Fruit fly (Drosophila melanogaster) whole organism, embryonic: ENCODE results near the gene Polr3A.

Experiments used
- BEAF-32 ChIP-seq: fragments of 200-800 bp; sonication (Bioruptor generic); optimal IDR thresholded peaks from 3 replicates; lab custom pipeline; 2017; ENCODE audit warnings: missing biosample characterization, missing genetic modification characterization, mild to moderate bottlenecking, moderate library complexity, missing genetic modification reagents
- Bgb ChIP-seq: fragments of 200-800 bp; sonication (Bioruptor generic); IDR thresholded peaks from 2 replicates; pipeline ENCODE4 v1.3.6; 2022; ENCODE audit warnings: missing biosample characterization, missing genetic modification characterization; ENCODE audit not compliant: partially characterized antibody
- CG11456 ChIP-seq: fragments of 200-800 bp; sonication (Bioruptor generic); IDR thresholded peaks from 3 replicates; pipeline ENCODE4 v1.3.6; 2022; ENCODE audit warnings: missing biosample characterization, missing genetic modification characterization
- CG13287 ChIP-seq: fragments of 200-800 bp; sonication (Bioruptor generic); IDR thresholded peaks from 2 replicates; pipeline ENCODE4 v1.3.6; 2022; ENCODE audit warnings: missing biosample characterization, missing genetic modification characterization; ENCODE audit not compliant: partially characterized antibody
- CG14860 ChIP-seq: fragments of 200-800 bp; sonication (Bioruptor generic); IDR thresholded peaks from 3 replicates; pipeline ENCODE4 v1.3.6; 2022; ENCODE audit warnings: missing biosample characterization, missing genetic modification characterization; ENCODE audit not compliant: partially characterized antibody
- CG16813 ChIP-seq: fragments of 200-800 bp; sonication (Bioruptor generic); IDR thresholded peaks from 3 replicates; pipeline ENCODE4 v1.3.6; 2022; ENCODE audit warnings: missing biosample characterization, missing genetic modification characterization; ENCODE audit not compliant: partially characterized antibody
- CG2116 ChIP-seq: fragments of 200-800 bp; sonication (Bioruptor generic); optimal IDR thresholded peaks from 3 replicates; lab custom pipeline; 2018; ENCODE audit warnings: missing biosample characterization, mild to moderate bottlenecking, missing genetic modification characterization
- CG2129 ChIP-seq: fragments of 200-800 bp; sonication (Bioruptor generic); IDR thresholded peaks from 2 replicates; pipeline ENCODE4 v1.3.6; 2022; ENCODE audit warnings: missing biosample characterization, missing genetic modification characterization; ENCODE audit not compliant: partially characterized antibody
- CG34224 ChIP-seq: fragments of 200-800 bp; sonication (Bioruptor generic); IDR thresholded peaks from 3 replicates; pipeline ENCODE4 v1.3.6; 2022; ENCODE audit warnings: missing biosample characterization, missing genetic modification characterization; ENCODE audit not compliant: partially characterized antibody
- CG42726 ChIP-seq: fragments of 200-800 bp; sonication (Bioruptor generic); IDR thresholded peaks from 2 replicates; pipeline ENCODE4 v1.3.6; 2022; ENCODE audit warnings: missing biosample characterization, missing genetic modification characterization; ENCODE audit not compliant: partially characterized antibody
- CG6791 ChIP-seq: fragments of 200-800 bp; sonication (Bioruptor generic); IDR thresholded peaks from 3 replicates; pipeline ENCODE4 v1.3.6; 2022; ENCODE audit warnings: missing biosample characterization, missing genetic modification characterization; ENCODE audit not compliant: partially characterized antibody
- CG8290 ChIP-seq, 3 experiments: fragments of 200-800 bp; sonication (Bioruptor generic); optimal IDR thresholded peaks; 2 replicates each; lab custom pipeline; 2016 to 2019; ENCODE audit warnings: missing biosample characterization in 3 of 3, missing genetic modification characterization in 3 of 3, mild to moderate bottlenecking in 2 of 3, moderate library complexity in 1 of 3
- CG9932 ChIP-seq: fragments of 200-800 bp; sonication (Bioruptor generic); IDR thresholded peaks from 2 replicates; pipeline ENCODE4 v1.3.6; 2022; ENCODE audit warnings: missing biosample characterization, missing genetic modification characterization
- HLH4C ChIP-seq: fragments of 200-800 bp; sonication (Bioruptor generic); IDR thresholded peaks from 3 replicates; pipeline ENCODE4 v1.3.6; 2022; ENCODE audit warnings: missing biosample characterization, missing genetic modification characterization; ENCODE audit not compliant: partially characterized antibody
- Hr78 ChIP-seq, 2 experiments: fragments of 200-800 bp in 1 of 2; fragments of >200 bp in 1 of 2; sonication (Bioruptor generic) in 1 of 2; optimal IDR thresholded peaks; 2 replicates each; lab custom pipeline; 2017 to 2019; ENCODE audit warnings: missing biosample characterization in 2 of 2, missing genetic modification characterization in 2 of 2, mild to moderate bottlenecking in 1 of 2, moderate library complexity in 1 of 2
- MBD-R2 ChIP-seq: fragments of 200-800 bp; sonication (Bioruptor generic); IDR thresholded peaks from 2 replicates; pipeline ENCODE4 v1.3.6; 2022; ENCODE audit warnings: missing biosample characterization, missing genetic modification characterization
- MESR4 ChIP-seq: fragments of 200-800 bp; sonication (Bioruptor generic); optimal IDR thresholded peaks from 2 replicates; lab custom pipeline; 2018; ENCODE audit warnings: missing biosample characterization, mild to moderate bottlenecking, missing genetic modification characterization, moderate library complexity
- Med ChIP-seq: fragments of 200-800 bp; sonication (Bioruptor generic); peaks from one replicate; lab custom pipeline; 2016; ENCODE audit warnings: missing biosample characterization, missing genetic modification characterization, mild to moderate bottlenecking, inconsistent platforms, moderate library complexity
- Neu2 ChIP-seq: fragments of 200-800 bp; sonication (Bioruptor generic); optimal IDR thresholded peaks from 3 replicates; lab custom pipeline; 2016; ENCODE audit warnings: missing biosample characterization, missing genetic modification characterization, borderline replicate concordance
- Opbp ChIP-seq: fragments of 200-800 bp; sonication (Bioruptor generic); IDR thresholded peaks from 3 replicates; pipeline ENCODE4 v1.3.6; 2022; ENCODE audit warnings: missing biosample characterization, missing genetic modification characterization; ENCODE audit not compliant: partially characterized antibody
- Ptx1 ChIP-seq: fragments of 200-800 bp; sonication (Bioruptor generic); IDR thresholded peaks from 2 replicates; pipeline ENCODE4 v1.3.6; 2022; ENCODE audit warnings: missing biosample characterization, missing genetic modification characterization
- Rfx ChIP-seq: fragments of 200-800 bp; sonication (Bioruptor generic); IDR thresholded peaks from 2 replicates; pipeline ENCODE4 v1.3.6; 2022; ENCODE audit warnings: missing biosample characterization, missing genetic modification characterization
- Sin3A ChIP-seq: fragments of >200 bp; optimal IDR thresholded peaks from 2 replicates; lab custom pipeline; 2018
- Sry-δ ChIP-seq: fragments of 200-800 bp; sonication (Bioruptor generic); optimal IDR thresholded peaks from 2 replicates; lab custom pipeline; 2016; ENCODE audit warnings: missing biosample characterization, missing genetic modification characterization
- ato ChIP-seq: fragments of 200-800 bp; sonication (Bioruptor generic); IDR thresholded peaks from 2 replicates; pipeline ENCODE4 v1.3.6; 2022; ENCODE audit warnings: missing biosample characterization, missing genetic modification characterization; ENCODE audit not compliant: partially characterized antibody
- chinmo ChIP-seq: fragments of 200-800 bp; sonication (Bioruptor generic); IDR thresholded peaks from 4 replicates; pipeline ENCODE4 v1.3.6; 2022; ENCODE audit warnings: missing biosample characterization, missing genetic modification characterization; ENCODE audit not compliant: partially characterized antibody
- crp ChIP-seq, 2 experiments: fragments of 200-800 bp; sonication (Bioruptor generic); optimal IDR thresholded peaks; 2 replicates in 1 of 2; 3 replicates in 1 of 2; lab custom pipeline; 2017; ENCODE audit warnings: missing biosample characterization in 2 of 2, missing genetic modification characterization in 2 of 2, mild to moderate bottlenecking in 1 of 2, moderate library complexity in 1 of 2
- gfzf ChIP-seq: fragments of 200-800 bp; sonication (Bioruptor generic); optimal IDR thresholded peaks from 2 replicates; lab custom pipeline; 2016; ENCODE audit warnings: missing biosample characterization, mild to moderate bottlenecking, missing genetic modification characterization, moderate library complexity
- hbn ChIP-seq: fragments of 200-800 bp; sonication (Bioruptor generic); IDR thresholded peaks from 2 replicates; pipeline ENCODE4 v1.3.6; 2022; ENCODE audit warnings: missing biosample characterization, missing genetic modification characterization; ENCODE audit not compliant: partially characterized antibody
- inv ChIP-seq: fragments of 200-800 bp; sonication (Bioruptor generic); IDR thresholded peaks from 2 replicates; pipeline ENCODE4 v1.3.6; 2022; ENCODE audit warnings: missing biosample characterization, missing genetic modification characterization; ENCODE audit not compliant: partially characterized antibody
- knrl ChIP-seq: fragments of 200-800 bp; sonication (Bioruptor generic); IDR thresholded peaks from 3 replicates; pipeline ENCODE4 v1.3.6; 2022; ENCODE audit warnings: missing biosample characterization, missing genetic modification characterization; ENCODE audit not compliant: partially characterized antibody
- lola ChIP-seq, 3 experiments: fragments of >200 bp in 2 of 3; fragments of 200-800 bp in 1 of 3; sonication (Bioruptor generic) in 1 of 3; optimal IDR thresholded peaks; 2 replicates each; lab custom pipeline; 2017 to 2019; ENCODE audit warnings: missing biosample characterization in 3 of 3, missing genetic modification characterization in 3 of 3, mild to moderate bottlenecking in 1 of 3, moderate library complexity in 1 of 3
- mld ChIP-seq: fragments of 200-800 bp; sonication (Bioruptor generic); IDR thresholded peaks from 3 replicates; pipeline ENCODE4 v1.3.6; 2022; ENCODE audit warnings: missing biosample characterization, missing genetic modification characterization; ENCODE audit not compliant: partially characterized antibody
- nerfin-2 ChIP-seq: fragments of 200-800 bp; sonication (Bioruptor generic); IDR thresholded peaks from 2 replicates; pipeline ENCODE4 v1.3.6; 2022; ENCODE audit warnings: missing biosample characterization, missing genetic modification characterization; ENCODE audit not compliant: partially characterized antibody
- row ChIP-seq: fragments of 200-800 bp; sonication (Bioruptor generic); IDR thresholded peaks from 3 replicates; pipeline ENCODE4 v1.3.6; 2022; ENCODE audit warnings: missing biosample characterization, missing genetic modification characterization
- sens ChIP-seq: fragments of 200-800 bp; sonication (Bioruptor generic); peaks from one replicate; lab custom pipeline; 2016; ENCODE audit warnings: missing biosample characterization, missing genetic modification characterization
- slbo ChIP-seq: fragments of 200-800 bp; sonication (Bioruptor generic); IDR thresholded peaks from 2 replicates; pipeline ENCODE4 v1.3.6; 2022; ENCODE audit warnings: missing biosample characterization, missing genetic modification characterization
- sna ChIP-seq: fragments of 200-800 bp; sonication (Bioruptor generic); IDR thresholded peaks from 2 replicates; pipeline ENCODE4 v1.3.6; 2022; ENCODE audit warnings: missing biosample characterization, missing genetic modification characterization; ENCODE audit not compliant: partially characterized antibody
- ssp ChIP-seq: fragments of 200-800 bp; sonication (Bioruptor generic); IDR thresholded peaks from 2 replicates; pipeline ENCODE4 v1.3.6; 2022; ENCODE audit warnings: missing biosample characterization, missing genetic modification characterization
- tna ChIP-seq: fragments of 200-800 bp; sonication (Bioruptor generic); IDR thresholded peaks from 2 replicates; pipeline ENCODE4 v1.3.6; 2022; ENCODE audit warnings: missing biosample characterization, missing genetic modification characterization; ENCODE audit not compliant: partially characterized antibody
- vnd ChIP-seq: fragments of 200-800 bp; sonication (Bioruptor generic); IDR thresholded peaks from 3 replicates; pipeline ENCODE4 v1.3.6; 2022; ENCODE audit warnings: missing biosample characterization, missing genetic modification characterization; ENCODE audit not compliant: partially characterized antibody
- zen2 ChIP-seq: fragments of 200-800 bp; sonication (Bioruptor generic); IDR thresholded peaks from 3 replicates; pipeline ENCODE4 v1.3.6; 2022; ENCODE audit warnings: missing biosample characterization, missing genetic modification characterization; ENCODE audit not compliant: partially characterized antibody

Gene Polr3A

dm6 chrX:15795951-15796443 lies 33.2 kb downstream of the Polr3A start, which contains the start of gene sordd1 (continued):
- TF ChIP-seq CG13287 (peak; percentile 89), MBD-R2 (GFP tag; lab: Robert Waterston, UW) (peak; percentile 31; the same call in 1 of the 2 replicates), Hr78 (GFP tag; optimal IDR thresholded peaks at IDR 0.05; lab: Kevin White, UChicago) (peak in 1 of 2 experiments; percentile 58), mld (peak; percentile 82), CG16813 (peak; percentile 97), CG2129 (peak; percentile 81), nerfin-2 (GFP tag; lab: Robert Waterston, UW) (peak; percentile 88), sens (GFP tag; lab: Kevin White, UChicago) (peak; percentile 31), Neu2 (peak; percentile 53), chinmo (GFP tag; lab: Robert Waterston, UW) (peak; percentile 86; the same call in 1 of the 4 replicates), BEAF-32 (GFP tag; lab: Kevin White, UChicago) (peak; percentile 81), ssp (GFP tag; lab: Robert Waterston, UW) (peak; percentile 98), Ptx1 (0 out of 2 replicates have a peak, but pooled peaks have one; percentile 23), HLH4C (GFP tag; lab: Robert Waterston, UW) (peak; percentile 92), Sry-δ (peak; percentile 76), lola (GFP tag; optimal IDR thresholded peaks at IDR 0.05; lab: Kevin White, UChicago) (peak in 1 of 3 experiments; percentile 77), CG42726 (GFP tag; lab: Robert Waterston, UW) (peak; percentile 87), Rfx (GFP tag; lab: Robert Waterston, UW) (0 out of 2 replicates have a peak, but pooled peaks have one; percentile 27), CG8290 (GFP tag; optimal IDR thresholded peaks at IDR 0.05; lab: Kevin White, UChicago) (peak; percentile 74), CG8290 (tag; optimal IDR thresholded peaks at IDR 0.05; lab: Kevin White, UChicago) (peak in 1 of 2 experiments; percentile 63), CG9932 (GFP tag; lab: Robert Waterston, UW) (peak; percentile 35; the same call in 1 of the 2 replicates), Sin3A (lab: Kevin White, UChicago) (peak; percentile 15), zen2 (GFP tag; lab: Robert Waterston, UW) (peak; percentile 75; the same call in 2 of the 3 replicates), CG6791 (GFP tag; lab: Robert Waterston, UW) (peak; percentile 97), ato (GFP tag; lab: Robert Waterston, UW) (peak; percentile 81), tna (GFP tag; lab: Robert Waterston, UW) (peak; percentile 86), CG34224 (peak; percentile 85), hbn (GFP tag; lab: Robert Waterston, UW) (peak; percentile 83), inv (GFP tag; lab: Robert Waterston, UW) (peak; percentile 95), gfzf (GFP tag; lab: Kevin White, UChicago) (peak; percentile 2), Bgb (GFP tag; lab: Robert Waterston, UW) (peak; percentile 91), CG14860 (peak; percentile 89), sna (peak; percentile 70; the same call in 1 of the 2 replicates), MESR4 (GFP tag; lab: Kevin White, UChicago) (peak; percentile 8), CG2116 (peak; percentile 63), slbo (peak; percentile 39; the same call in 1 of the 2 replicates), CG11456 (GFP tag; lab: Robert Waterston, UW) (peak; percentile 51; the same call in 1 of the 3 replicates), vnd (GFP tag; lab: Robert Waterston, UW) (peak; percentile 90), Opbp (GFP tag; lab: Robert Waterston, UW) (peak; percentile 88), Med (GFP tag; lab: Kevin White, UChicago) (peak; percentile 3), knrl (peak; percentile 93), crp (GFP tag; optimal IDR thresholded peaks at IDR 0.05; lab: Kevin White, UChicago) (peak in 1 of 2 experiments; percentile 27), row (peak; percentile 77)
